Worm (Caenorhabditis elegans): Measurements from ENCODE around the gene sdn-1.

DNA sequence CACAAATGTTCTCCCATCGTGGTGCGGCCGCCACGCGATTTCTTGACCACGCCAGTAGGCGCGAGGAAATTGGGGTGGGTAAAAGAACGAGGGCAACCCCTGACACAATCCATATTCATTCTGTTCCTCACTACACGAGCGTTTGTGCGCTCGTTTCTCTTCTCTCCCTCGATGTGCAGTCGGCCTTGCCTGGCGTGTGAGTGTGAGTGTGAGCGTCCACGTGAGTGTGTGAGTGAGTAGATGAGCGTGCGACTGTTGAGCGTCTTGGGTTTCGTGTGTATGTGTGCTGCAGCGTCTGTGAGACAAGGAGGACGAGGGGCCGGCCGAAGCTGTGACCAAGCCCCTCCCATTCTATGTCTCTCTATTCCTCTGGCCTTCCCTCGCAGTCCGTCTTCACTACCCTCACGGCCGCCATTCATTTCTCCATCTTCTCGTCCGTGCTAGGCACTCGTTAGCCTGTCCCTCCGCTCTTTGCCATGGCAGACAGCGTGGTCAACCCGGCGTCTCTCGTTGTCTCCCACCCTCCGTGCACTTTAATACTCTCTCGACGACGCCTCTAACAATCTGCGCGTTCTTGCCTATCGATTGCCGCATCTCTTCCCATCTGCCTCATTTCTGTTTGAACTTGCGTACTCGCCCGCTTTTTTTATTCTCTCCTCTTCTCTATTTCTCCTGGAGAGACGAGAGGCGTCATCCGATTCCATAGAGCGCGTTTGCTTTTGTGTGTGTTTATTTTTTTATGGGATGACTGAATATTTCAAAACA is 24.6 kb downstream of the sdn-1 start:
- TF ChIP-seq dmd-4 (tag; optimal IDR thresholded peaks at IDR 0.05; ENCODE audit: borderline replicate concordance) (no peak), F13H6.1 (tag; optimal IDR thresholded peaks at IDR 0.05) (peak; percentile 93), ceh-22 (tag; optimal IDR thresholded peaks at IDR 0.05) (peak; percentile 49), elt-2 (tag; optimal IDR thresholded peaks at IDR 0.05) (peak; percentile 65)

Data from whole organism, late embryonic.